Worm (Caenorhabditis elegans) whole organism, L3 larva: ENCODE data around the gene ins-9.

Experiments
- ama-1 ChIP-seq: fragments of 150-350 bp; optimal IDR thresholded peaks from 2 replicates; lab custom pipeline; 2018
- ceh-16 ChIP-seq: sonication (generic microtip); optimal IDR thresholded peaks from 2 replicates; lab custom pipeline; 2017; ENCODE audit warnings: missing biosample characterization, missing genetic modification characterization
- nhr-11 ChIP-seq: fragments of 150-350 bp; optimal IDR thresholded peaks from 2 replicates; lab custom pipeline; 2014; ENCODE audit warnings: missing biosample characterization, missing genetic modification characterization

DNA sequence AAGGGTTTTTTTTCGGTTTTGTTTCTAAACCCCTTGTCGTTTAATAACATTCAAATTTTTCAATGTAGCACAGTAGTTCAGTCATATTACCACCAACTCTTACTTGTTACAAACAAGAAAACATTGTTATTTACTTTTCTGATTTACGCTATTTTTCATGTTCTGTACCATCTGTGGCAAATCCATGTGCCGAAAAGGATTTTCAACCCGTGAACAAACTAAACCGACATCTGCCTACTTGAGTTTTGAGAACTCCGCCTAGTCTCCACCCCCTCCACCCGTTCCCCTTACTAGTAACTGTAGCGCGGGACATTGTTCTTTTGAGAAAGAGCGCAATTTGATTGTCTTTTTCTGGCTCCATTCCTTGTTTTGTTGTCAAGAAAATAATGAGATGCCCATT is 38.6 kb upstream of the ins-9 start, which contains the start of gene ensh-1:
- TF ChIP-seq nhr-11: no peak
- TF ChIP-seq ama-1 (lab: Kevin White, UChicago): no peak
- no peak for TF ChIP-seq ceh-16
